Worm (Caenorhabditis elegans): Measurements from ENCODE around the gene ttr-20.
A peak's percentile ranks its signal among the peaks of the same experiment; 100 is the strongest.

The ttr-20 gene

ce11 chrIV:4210868-4211267 is 35.7 kb upstream of the ttr-20 start:
- TF ChIP-seq ttx-3 (tag; optimal IDR thresholded peaks at IDR 0.05) (no peak), pha-4 (tag; optimal IDR thresholded peaks at IDR 0.05) (no peak), sdc-2 (tag; optimal IDR thresholded peaks at IDR 0.05) (no peak), K02D7.2 (tag; optimal IDR thresholded peaks at IDR 0.05) (no peak), unc-42 (tag; optimal IDR thresholded peaks at IDR 0.05) (peak; percentile 11)

ce11 chrIV:4212733-4213132 is 33.9 kb upstream of the ttr-20 start:
- TF ChIP-seq ref-2 (tag; optimal IDR thresholded peaks at IDR 0.05) (no peak), ceh-6 (GFP tag; optimal IDR thresholded peaks at IDR 0.05) (no peak), sox-2 (GFP tag; IDR thresholded peaks at IDR 0.05) (no peak), pat-9 (tag; optimal IDR thresholded peaks at IDR 0.05) (no peak), pax-1 (tag; optimal IDR thresholded peaks at IDR 0.05) (no peak), ceh-48 (tag; optimal IDR thresholded peaks at IDR 0.05) (no peak), elt-2 (tag; optimal IDR thresholded peaks at IDR 0.05) (peak; percentile 59), Y22D7AL.16 (tag; optimal IDR thresholded peaks at IDR 0.05) (no peak)

- TF ChIP-seq tbx-2 (tag; optimal IDR thresholded peaks at IDR 0.05) = peak; percentile 35
- peak; percentile 22 for TF ChIP-seq ceh-18 (tag; optimal IDR thresholded peaks at IDR 0.05)
- TF ChIP-seq dve-1 (tag; optimal IDR thresholded peaks at IDR 0.05) = peak; percentile 63
- TF ChIP-seq unc-42 (tag; optimal IDR thresholded peaks at IDR 0.05) = peak; percentile 35
- TF ChIP-seq nfya-1 (tag; optimal IDR thresholded peaks at IDR 0.05) = peak; percentile 59
- TF ChIP-seq pax-1 (tag; optimal IDR thresholded peaks at IDR 0.05) = no peak
- TF ChIP-seq sox-2 (GFP tag; IDR thresholded peaks at IDR 0.05) = no peak
Measured at ce11 chrIV:4215349-4215748, 31.2 kb upstream of the ttr-20 start.

- no peak for TF ChIP-seq pag-3 (tag; optimal IDR thresholded peaks at IDR 0.05; ENCODE audit: borderline replicate concordance)
- TF ChIP-seq ttx-3 (tag; optimal IDR thresholded peaks at IDR 0.05) = no peak
Measured at ce11 chrIV:4216099-4216894, 30.3 kb upstream of the ttr-20 start.

ce11 chrIV:4218276-4218675 is 28.3 kb upstream of the ttr-20 start:
- no peak for TF ChIP-seq fkh-6 (tag; optimal IDR thresholded peaks at IDR 0.05)
- TF ChIP-seq eyg-1 (tag; optimal IDR thresholded peaks at IDR 0.05) = no peak

- TF ChIP-seq elt-4 (tag; optimal IDR thresholded peaks at IDR 0.05) = no peak
- TF ChIP-seq pha-4 (tag; optimal IDR thresholded peaks at IDR 0.05) = no peak
- no peak for TF ChIP-seq lin-11 (tag; optimal IDR thresholded peaks at IDR 0.05)
- no peak for TF ChIP-seq tbx-7 (tag; optimal IDR thresholded peaks at IDR 0.05)
Measured at ce11 chrIV:4219983-4220382, 26.6 kb upstream of the ttr-20 start, which contains the start of gene F30B5.11. Gene F30B5.11 (minus strand): TSS chrIV:4220083.

- TF ChIP-seq Y22D7AL.16 (tag; optimal IDR thresholded peaks at IDR 0.05) = no peak
- no peak for TF ChIP-seq pha-2 (tag; optimal IDR thresholded peaks at IDR 0.05)
- TF ChIP-seq nfya-1 (tag; optimal IDR thresholded peaks at IDR 0.05) = no peak
- TF ChIP-seq ttx-3 (tag; optimal IDR thresholded peaks at IDR 0.05) = no peak
- no peak for TF ChIP-seq tbx-7 (tag; optimal IDR thresholded peaks at IDR 0.05)
- no peak for TF ChIP-seq lin-11 (tag; optimal IDR thresholded peaks at IDR 0.05)
- no peak for TF ChIP-seq zip-5 (tag; optimal IDR thresholded peaks at IDR 0.05)
- TF ChIP-seq pax-1 (tag; optimal IDR thresholded peaks at IDR 0.05) = no peak
- TF ChIP-seq ceh-30 (tag; optimal IDR thresholded peaks at IDR 0.05) = no peak
- no peak for TF ChIP-seq K02D7.2 (tag; optimal IDR thresholded peaks at IDR 0.05)
- no peak for TF ChIP-seq ceh-19 (GFP tag; optimal IDR thresholded peaks at IDR 0.05)
- no peak for TF ChIP-seq sox-2 (GFP tag; IDR thresholded peaks at IDR 0.05)
- no peak for TF ChIP-seq pha-4 (tag; optimal IDR thresholded peaks at IDR 0.05)
Measured at ce11 chrIV:4225851-4226250, 20.7 kb upstream of the ttr-20 start, which contains the start of gene srbc-71. Gene srbc-71 (minus strand): TSS chrIV:4225951.

All from whole organism, late embryonic.